Worm (Caenorhabditis elegans): Measurements from ENCODE around the gene T05C12.9.

T05C12.9 gene

DNA sequence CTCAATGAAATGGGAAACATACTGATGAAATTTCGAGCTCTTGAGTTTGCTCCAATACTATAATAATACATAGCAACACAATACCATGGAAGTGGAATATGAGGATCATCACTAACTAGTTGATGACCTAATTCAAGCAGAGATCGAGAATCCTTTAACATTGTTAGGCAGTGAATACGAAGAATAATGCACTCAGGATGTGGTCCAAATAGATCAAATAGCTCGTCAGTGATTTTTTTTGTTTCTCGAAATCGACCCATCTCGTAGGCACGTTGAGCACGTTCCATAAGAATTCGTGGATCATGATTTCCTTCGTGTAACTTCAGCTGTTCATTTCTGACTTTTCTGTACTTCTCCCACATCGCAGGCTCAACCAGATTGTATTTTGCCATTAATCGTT, 32.1 kb downstream of the T05C12.9 start:
- TF ChIP-seq F23B12.7 (tag; optimal IDR thresholded peaks at IDR 0.05; ENCODE audit: insufficient read depth) (no peak), mcd-1 (GFP tag; IDR thresholded peaks at IDR 0.05) (no peak), madf-6 (GFP tag; IDR thresholded peaks at IDR 0.05) (no peak), C06A6.2 (GFP tag; conservative IDR thresholded peaks at IDR 0.05) (no peak), lin-40 (tag; optimal IDR thresholded peaks at IDR 0.05) (no peak), ceh-58 (GFP tag; IDR thresholded peaks at IDR 0.05) (no peak), hmg-1.2 (GFP tag; IDR thresholded peaks at IDR 0.05) (no peak), bed-2 (GFP tag; IDR thresholded peaks at IDR 0.05) (no peak), mes-4 (tag; optimal IDR thresholded peaks at IDR 0.05) (no peak), him-1 (tag; optimal IDR thresholded peaks at IDR 0.05) (no peak), B0261.1 (tag; optimal IDR thresholded peaks at IDR 0.05) (no peak), tbp1 (GFP tag; optimal IDR thresholded peaks at IDR 0.05) (no peak), snpc-3.4 (tag; optimal IDR thresholded peaks at IDR 0.05) (no peak)

DNA sequence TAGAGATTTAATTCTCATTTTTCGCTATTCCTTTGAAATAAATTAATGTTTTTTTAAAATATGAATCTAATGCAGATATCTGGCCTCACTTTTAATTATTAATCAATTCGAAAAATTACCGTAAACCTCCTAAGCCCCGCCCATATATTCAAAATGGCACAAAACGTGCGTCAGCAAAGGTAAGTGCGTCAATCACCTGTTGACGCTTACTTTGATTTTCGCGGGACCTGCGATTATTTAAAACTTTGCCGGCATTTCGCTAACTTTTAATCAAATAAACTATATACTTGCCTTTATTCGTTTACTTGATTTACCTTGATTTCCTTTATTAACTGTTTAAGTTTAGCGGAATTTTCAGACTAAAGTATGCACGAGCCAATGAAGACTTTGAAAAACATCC, 35.0 kb downstream of the T05C12.9 start, which contains the start of gene pch-2:
Gene pch-2 (plus strand): TSS at position 359 of the 400 bp plus-strand sequence.
- TF ChIP-seq nhr-120 (GFP tag; IDR thresholded peaks at IDR 0.05) (no peak), snpc-4 (GFP tag; optimal IDR thresholded peaks at IDR 0.05) (no peak), snpc-4 (tag; optimal IDR thresholded peaks at IDR 0.05) (peak in 1 of 4 experiments; percentile 50), snpc-3.4 (tag; optimal IDR thresholded peaks at IDR 0.05) (no peak), snpc-1.3 (tag; optimal IDR thresholded peaks at IDR 0.05; ENCODE audit: insufficient read depth) (peak; percentile 11), dpl-1 (GFP tag; optimal IDR thresholded peaks at IDR 0.05) (peak; percentile 58), cebp-1 (GFP tag; IDR thresholded peaks at IDR 0.05) (no peak), cebp-1 (tag; optimal IDR thresholded peaks at IDR 0.05) (no peak), F33H1.4 (GFP tag; IDR thresholded peaks at IDR 0.05) (peak; percentile 52; the same call in 1 of the 2 replicates), pbrm-1 (GFP tag; IDR thresholded peaks at IDR 0.05) (no peak), ZK185.1 (tag; optimal IDR thresholded peaks at IDR 0.05; ENCODE audit: poor library complexity, severe bottlenecking) (peak; percentile 3), D2030.7 (GFP tag; IDR thresholded peaks at IDR 0.05) (peak; percentile 40; the same call in 1 of the 2 replicates), Y56A3A.18 (GFP tag; IDR thresholded peaks at IDR 0.05) (no peak), xnd-1 (tag; optimal IDR thresholded peaks at IDR 0.05) (peak; percentile 13), ztf-18 (tag; optimal IDR thresholded peaks at IDR 0.05) (peak; percentile 92), madf-6 (GFP tag; IDR thresholded peaks at IDR 0.05) (peak; percentile 79), dox-1 (GFP tag; IDR thresholded peaks at IDR 0.05) (peak; percentile 72), B0336.3 (GFP tag; IDR thresholded peaks at IDR 0.05) (no peak), Y53G8AR.9 (GFP tag; conservative IDR thresholded peaks at IDR 0.05) (peak; percentile 51; the same call in 1 of the 2 replicates), ceh-91 (GFP tag; IDR thresholded peaks at IDR 0.05) (peak; percentile 15; the same call in 1 of the 2 replicates), ccch-3 (GFP tag; optimal IDR thresholded peaks at IDR 0.05) (no peak), lsl-1 (GFP tag; optimal IDR thresholded peaks at IDR 0.05) (peak; percentile 51), attf-5 (GFP tag; optimal IDR thresholded peaks at IDR 0.05) (peak; percentile 69), attf-3 (GFP tag; conservative IDR thresholded peaks at IDR 0.05) (peak; percentile 61), nhr-27 (tag; optimal IDR thresholded peaks at IDR 0.05) (no peak), madf-8 (GFP tag; conservative IDR thresholded peaks at IDR 0.05) (peak; percentile 54; the same call in 1 of the 2 replicates), lin-35 (GFP tag; optimal IDR thresholded peaks at IDR 0.05) (peak in 1 of 3 experiments; percentile 14), efl-1 (GFP tag; optimal IDR thresholded peaks at IDR 0.05) (peak; percentile 83)

Data from whole organism, young adult.